Fruit fly (Drosophila melanogaster) whole organism, prepupa: Measurements from ENCODE around the gene CG6071.

Experiments used
- CG10669 ChIP-seq: fragments of 200-800 bp; sonication (Bioruptor generic); optimal IDR thresholded peaks from 3 replicates; lab custom pipeline; 2018; ENCODE audit warnings: missing biosample characterization, mild to moderate bottlenecking, missing genetic modification characterization, moderate library complexity
- CG16779 ChIP-seq: fragments of 200-800 bp; sonication (Bioruptor generic); optimal IDR thresholded peaks from 3 replicates; lab custom pipeline; 2017; ENCODE audit warnings: missing biosample characterization, mild to moderate bottlenecking, missing genetic modification characterization
- CG32006 ChIP-seq: fragments of 200-800 bp; sonication (Bioruptor generic); optimal IDR thresholded peaks from 3 replicates; lab custom pipeline; 2017; ENCODE audit warnings: missing biosample characterization, mild to moderate bottlenecking, missing genetic modification characterization
- CG8632 ChIP-seq: fragments of 200-800 bp; sonication (Bioruptor generic); optimal IDR thresholded peaks from 3 replicates; lab custom pipeline; 2016; ENCODE audit warnings: missing biosample characterization, missing genetic modification characterization
- CG9139 ChIP-seq: fragments of 200-800 bp; sonication (Bioruptor generic); optimal IDR thresholded peaks from 3 replicates; lab custom pipeline; 2017; ENCODE audit warnings: missing biosample characterization, mild to moderate bottlenecking, missing genetic modification characterization
- Eip75B ChIP-seq: fragments of 200-800 bp; sonication (Bioruptor generic); optimal IDR thresholded peaks from 3 replicates; lab custom pipeline; 2016; ENCODE audit warnings: missing biosample characterization, missing genetic modification characterization
- Eip78C ChIP-seq: fragments of 200-800 bp; sonication (Bioruptor generic); peaks from one replicate; lab custom pipeline; 2016; ENCODE audit warnings: missing biosample characterization, missing genetic modification characterization
- Eip93F ChIP-seq: fragments of 200-800 bp; sonication (Bioruptor generic); optimal IDR thresholded peaks from 2 replicates; lab custom pipeline; 2016; ENCODE audit warnings: missing biosample characterization, mild to moderate bottlenecking, missing genetic modification characterization
- Ets21C ChIP-seq: fragments of 200-800 bp; sonication (Bioruptor generic); optimal IDR thresholded peaks from 3 replicates; lab custom pipeline; 2016; ENCODE audit warnings: missing biosample characterization, missing genetic modification characterization
- Ets96B ChIP-seq: fragments of 200-800 bp; optimal IDR thresholded peaks from 2 replicates; lab custom pipeline; 2019; ENCODE audit warnings: missing biosample characterization, mild to moderate bottlenecking, missing genetic modification characterization, moderate library complexity
- Gug ChIP-seq: fragments of 200-800 bp; sonication (Bioruptor generic); IDR thresholded peaks from 2 replicates; pipeline ENCODE4 v1.3.6; 2022; ENCODE audit warnings: missing biosample characterization, missing genetic modification characterization
- Hr39 ChIP-seq: fragments of 200-800 bp; sonication (Bioruptor generic); optimal IDR thresholded peaks from 2 replicates; lab custom pipeline; 2016; ENCODE audit warnings: missing biosample characterization, missing genetic modification characterization
- Lpt ChIP-seq: fragments of 200-800 bp; sonication (Bioruptor generic); optimal IDR thresholded peaks from 3 replicates; lab custom pipeline; 2016; ENCODE audit warnings: missing biosample characterization, missing genetic modification characterization
- Smox ChIP-seq: fragments of 200-800 bp; sonication (Bioruptor generic); optimal IDR thresholded peaks from 3 replicates; lab custom pipeline; 2016; ENCODE audit warnings: missing biosample characterization, missing genetic modification characterization
- Sox102F ChIP-seq: fragments of 200-800 bp; sonication (Bioruptor generic); optimal IDR thresholded peaks from 2 replicates; lab custom pipeline; 2016; ENCODE audit warnings: missing biosample characterization, mild to moderate bottlenecking, missing genetic modification characterization
- Sox15 ChIP-seq: fragments of 200-800 bp; sonication (Bioruptor generic); optimal IDR thresholded peaks from 3 replicates; lab custom pipeline; 2016; ENCODE audit warnings: missing biosample characterization, missing genetic modification characterization
- acj6 ChIP-seq: fragments of 200-800 bp; sonication (Bioruptor generic); optimal IDR thresholded peaks from 3 replicates; lab custom pipeline; 2016; ENCODE audit warnings: missing biosample characterization, missing genetic modification characterization
- dac ChIP-seq: fragments of 200-800 bp; sonication (Bioruptor generic); optimal IDR thresholded peaks from 2 replicates; lab custom pipeline; 2017; ENCODE audit warnings: missing biosample characterization, mild to moderate bottlenecking, missing genetic modification characterization
- dsx ChIP-seq: fragments of 200-800 bp; optimal IDR thresholded peaks from 3 replicates; lab custom pipeline; 2019; ENCODE audit warnings: missing biosample characterization, mild to moderate bottlenecking, missing genetic modification characterization, moderate library complexity; ENCODE audit not compliant: poor library complexity, severe bottlenecking
- eg ChIP-seq: fragments of 200-800 bp; sonication (Bioruptor generic); IDR thresholded peaks from 3 replicates; pipeline ENCODE4 v1.3.6; 2022; ENCODE audit warnings: missing biosample characterization, missing genetic modification characterization
- esn ChIP-seq: fragments of 200-800 bp; sonication (Bioruptor generic); optimal IDR thresholded peaks from 2 replicates; lab custom pipeline; 2016; ENCODE audit warnings: missing biosample characterization, mild to moderate bottlenecking, missing genetic modification characterization, moderate library complexity
- lz ChIP-seq: fragments of 200-800 bp; sonication (Bioruptor generic); optimal IDR thresholded peaks from 3 replicates; lab custom pipeline; 2016; ENCODE audit warnings: missing biosample characterization, missing genetic modification characterization
- net ChIP-seq: fragments of 200-800 bp; sonication (Bioruptor generic); optimal IDR thresholded peaks from 3 replicates; lab custom pipeline; 2016; ENCODE audit warnings: missing biosample characterization, missing genetic modification characterization
- pdm3 ChIP-seq: fragments of 200-800 bp; sonication (Bioruptor generic); optimal IDR thresholded peaks from 3 replicates; lab custom pipeline; 2016; ENCODE audit warnings: missing biosample characterization, missing genetic modification characterization
- salr ChIP-seq, 2 experiments: fragments of 200-800 bp; sonication (Bioruptor generic); optimal IDR thresholded peaks; 3 replicates each; lab custom pipeline; 2016 to 2018; ENCODE audit warnings: missing biosample characterization in 2 of 2, missing genetic modification characterization in 2 of 2, mild to moderate bottlenecking in 1 of 2
- spab ChIP-seq: fragments of 200-800 bp; sonication (Bioruptor generic); optimal IDR thresholded peaks from 2 replicates; lab custom pipeline; 2017; ENCODE audit warnings: missing biosample characterization, mild to moderate bottlenecking, missing genetic modification characterization, missing genetic modification reagents
- ss ChIP-seq, 2 experiments: fragments of 200-800 bp; sonication (Bioruptor generic); optimal IDR thresholded peaks; 2 replicates in 1 of 2; 3 replicates in 1 of 2; lab custom pipeline; 2017 to 2018; ENCODE audit warnings: mild to moderate bottlenecking in 2 of 2, missing biosample characterization in 2 of 2, missing genetic modification characterization in 2 of 2, moderate library complexity in 1 of 2
- svp ChIP-seq: fragments of 200-800 bp; sonication (Bioruptor generic); peaks from one replicate; lab custom pipeline; 2016; ENCODE audit warnings: missing biosample characterization, missing genetic modification characterization
- vri ChIP-seq: fragments of 200-800 bp; sonication (Bioruptor generic); optimal IDR thresholded peaks from 3 replicates; lab custom pipeline; 2016; ENCODE audit warnings: missing biosample characterization, mild to moderate bottlenecking, missing genetic modification characterization

Gene CG6071

DNA sequence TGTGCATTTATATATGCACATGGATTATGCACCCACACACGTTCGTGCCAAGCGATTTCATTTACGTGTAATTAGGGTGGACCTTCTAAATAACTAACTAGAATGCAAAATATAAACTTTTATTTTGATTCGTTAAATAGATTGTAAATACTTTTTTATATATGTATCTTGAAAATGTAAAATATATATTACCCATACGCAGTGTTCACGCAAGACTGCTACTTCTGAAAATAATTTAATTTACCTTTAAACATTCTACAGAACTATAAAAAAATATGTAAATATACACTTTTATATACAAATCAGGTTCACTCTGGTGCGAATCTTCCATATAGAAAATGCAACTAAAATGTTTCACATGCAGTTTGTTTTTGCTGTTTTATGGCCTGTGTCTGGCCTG lies 52.1 kb downstream of the CG6071 start (continued):
- TF ChIP-seq dsx (GFP tag; lab: Kevin White, UChicago): peak; percentile 44
- no peak for TF ChIP-seq vri
- no peak for TF ChIP-seq Ets21C
- TF ChIP-seq ss (GFP tag; optimal IDR thresholded peaks at IDR 0.05; lab: Kevin White, UChicago): peak in 1 of 2 experiments; percentile 45
- TF ChIP-seq acj6 (GFP tag; lab: Kevin White, UChicago): peak; percentile 21
- TF ChIP-seq net (GFP tag; lab: Kevin White, UChicago): peak; percentile 9
- TF ChIP-seq eg (GFP tag; lab: Robert Waterston, UW): 0 out of 3 replicates have a peak, but pooled peaks have one; percentile 54
- TF ChIP-seq svp: no peak
- TF ChIP-seq dac (GFP tag; lab: Kevin White, UChicago): no peak
- peak; percentile 26 for TF ChIP-seq pdm3 (GFP tag; lab: Kevin White, UChicago)
- TF ChIP-seq CG10669 (GFP tag; lab: Kevin White, UChicago): peak; percentile 26
- TF ChIP-seq CG9139: no peak
- TF ChIP-seq Sox15 (GFP tag; lab: Kevin White, UChicago): no peak
- TF ChIP-seq Ets96B (tag; lab: Kevin White, UChicago): peak; percentile 60
- TF ChIP-seq Eip78C (GFP tag; lab: Kevin White, UChicago): peak; percentile 62
- no peak for TF ChIP-seq spab (GFP tag; lab: Kevin White, UChicago)
- no peak for TF ChIP-seq Eip75B (GFP tag; lab: Kevin White, UChicago)
- peak; percentile 23 for TF ChIP-seq CG8632 (GFP tag; lab: Kevin White, UChicago)
- peak in 1 of 2 experiments; percentile 28 for TF ChIP-seq salr (GFP tag; optimal IDR thresholded peaks at IDR 0.05; lab: Kevin White, UChicago)
- TF ChIP-seq Smox (GFP tag; lab: Kevin White, UChicago): no peak
- peak; percentile 7 for TF ChIP-seq CG16779
- no peak for TF ChIP-seq Sox102F
- peak; percentile 11 for TF ChIP-seq Lpt (GFP tag; lab: Kevin White, UChicago)
- TF ChIP-seq Hr39: no peak
- peak; percentile 17 for TF ChIP-seq esn (GFP tag; lab: Kevin White, UChicago)
- TF ChIP-seq lz (GFP tag; lab: Kevin White, UChicago): no peak
- peak; percentile 56 for TF ChIP-seq CG32006 (GFP tag; lab: Kevin White, UChicago)
- TF ChIP-seq Eip93F (GFP tag; lab: Kevin White, UChicago): no peak
- TF ChIP-seq Gug (GFP tag; lab: Robert Waterston, UW): peak; percentile 33; the same call in 1 of the 2 replicates
